Worm (Caenorhabditis elegans): ENCODE data around the gene kvs-3.
A peak's percentile ranks its signal among the peaks of the same experiment; 100 is the strongest.

Gene kvs-3

ce11 chrV:9342965-9343628 lies 25.0 kb downstream of the kvs-3 start:
- TF ChIP-seq sptf-1 (tag; optimal IDR thresholded peaks at IDR 0.05) (no peak), nhr-28 (tag; optimal IDR thresholded peaks at IDR 0.05) (no peak), blmp-1 (tag; optimal IDR thresholded peaks at IDR 0.05) (no peak), sem-2 (GFP tag; optimal IDR thresholded peaks at IDR 0.05) (no peak), lin-32 (GFP tag; optimal IDR thresholded peaks at IDR 0.05) (no peak), unc-120 (tag; optimal IDR thresholded peaks at IDR 0.05; ENCODE audit: poor library complexity, severe bottlenecking) (no peak), flh-1 (GFP tag; optimal IDR thresholded peaks at IDR 0.05) (no peak), ces-1 (GFP tag; optimal IDR thresholded peaks at IDR 0.05) (no peak), nhr-76 (tag; optimal IDR thresholded peaks at IDR 0.05) (no peak), ceh-83 (GFP tag; optimal IDR thresholded peaks at IDR 0.05) (no peak), tbx-8 (GFP tag; optimal IDR thresholded peaks at IDR 0.05) (no peak), drap-1 (GFP tag; optimal IDR thresholded peaks at IDR 0.05) (no peak), snpc-4 (tag; optimal IDR thresholded peaks at IDR 0.05) (no peak), mab-5 (tag; optimal IDR thresholded peaks at IDR 0.05) (no peak), ham-2 (GFP tag; optimal IDR thresholded peaks at IDR 0.05) (no peak), mls-2 (tag; optimal IDR thresholded peaks at IDR 0.05) (no peak), zip-8 (tag; optimal IDR thresholded peaks at IDR 0.05) (no peak), cnd-1 (tag; optimal IDR thresholded peaks at IDR 0.05) (no peak)

DNA sequence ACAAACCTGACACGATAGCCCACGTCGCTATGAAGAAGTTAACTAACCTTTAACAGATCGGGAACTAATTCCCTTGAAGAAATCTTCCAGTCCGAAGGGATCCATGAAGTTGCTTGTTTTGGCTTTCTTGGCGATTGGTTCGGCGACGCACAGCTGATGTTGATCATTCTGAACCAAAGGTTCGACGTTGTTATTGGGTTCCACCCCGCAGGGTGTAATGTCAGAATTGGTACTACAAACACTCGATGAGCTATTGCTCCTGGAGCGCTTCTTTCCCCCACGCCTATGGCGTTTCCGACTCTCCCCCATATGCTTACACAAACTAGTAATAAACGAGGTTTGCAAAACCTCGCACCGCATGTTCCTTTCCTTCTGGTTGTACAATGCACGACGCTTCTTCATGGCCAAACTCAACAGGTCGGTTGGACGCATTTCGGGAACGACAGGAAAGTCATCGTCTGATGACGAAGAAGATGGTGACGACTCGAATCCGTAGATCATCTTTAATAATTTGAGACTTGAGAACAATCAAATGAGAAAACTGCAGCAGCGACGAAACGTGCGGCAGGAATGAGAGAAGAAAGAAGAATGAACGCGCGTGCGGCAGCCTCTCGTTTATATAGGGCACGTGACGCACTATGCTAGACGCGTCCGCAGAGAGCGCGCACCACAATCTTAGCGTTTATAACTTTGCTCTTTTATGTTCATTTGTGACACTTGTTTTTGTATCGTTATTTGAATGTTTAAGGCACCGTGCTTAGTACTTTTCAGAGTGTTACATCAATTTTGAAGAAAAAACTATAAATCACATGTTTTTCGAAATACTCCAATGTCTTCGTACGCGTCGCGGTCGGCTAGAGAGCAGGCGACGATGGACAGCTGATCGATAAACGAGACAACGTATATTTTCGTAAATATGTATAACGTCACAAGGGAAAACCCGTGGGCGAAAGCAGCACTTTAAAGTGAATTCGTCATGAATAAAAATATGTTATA lies 25.8 kb downstream of the kvs-3 start, which contains the start of gene tos-1:
Gene tos-1 (minus strand): TSS at position 575 of the 996 bp plus-strand sequence.
- TF ChIP-seq flh-1 (GFP tag; optimal IDR thresholded peaks at IDR 0.05) (peak; percentile 27), hlh-1 (tag; optimal IDR thresholded peaks at IDR 0.05) (peak; percentile 57), nhr-28 (tag; optimal IDR thresholded peaks at IDR 0.05) (peak; percentile 81), nhr-12 (tag; optimal IDR thresholded peaks at IDR 0.05) (peak; percentile 93), ztf-11 (tag; optimal IDR thresholded peaks at IDR 0.05) (peak; percentile 96), mab-5 (tag; optimal IDR thresholded peaks at IDR 0.05) (peak; percentile 63), lsy-2 (tag; optimal IDR thresholded peaks at IDR 0.05) (peak; percentile 89), ceh-43 (GFP tag; optimal IDR thresholded peaks at IDR 0.05) (peak; percentile 92), lin-32 (GFP tag; optimal IDR thresholded peaks at IDR 0.05) (peak; percentile 51), lin-13 (tag; optimal IDR thresholded peaks at IDR 0.05) (peak; percentile 98), nhr-2 (tag; optimal IDR thresholded peaks at IDR 0.05) (peak; percentile 52), mls-2 (tag; optimal IDR thresholded peaks at IDR 0.05) (peak; percentile 96), unc-62 (GFP tag; optimal IDR thresholded peaks at IDR 0.05) (peak; percentile 94), pha-4 (tag; optimal IDR thresholded peaks at IDR 0.05) (peak; percentile 90), nhr-237 (tag; optimal IDR thresholded peaks at IDR 0.05) (peak; percentile 98), tbx-8 (GFP tag; optimal IDR thresholded peaks at IDR 0.05) (peak; percentile 45), unc-39 (tag; optimal IDR thresholded peaks at IDR 0.05) (peak; percentile 93), nhr-76 (tag; optimal IDR thresholded peaks at IDR 0.05) (no peak), drap-1 (GFP tag; optimal IDR thresholded peaks at IDR 0.05) (peak; percentile 93), ham-2 (GFP tag; optimal IDR thresholded peaks at IDR 0.05) (peak; percentile 96), sptf-1 (tag; optimal IDR thresholded peaks at IDR 0.05) (peak; percentile 97), M03D4.4 (tag; optimal IDR thresholded peaks at IDR 0.05) (peak; percentile 93), zip-8 (tag; optimal IDR thresholded peaks at IDR 0.05) (no peak), cnd-1 (tag; optimal IDR thresholded peaks at IDR 0.05) (peak; percentile 92), elt-3 (tag; optimal IDR thresholded peaks at IDR 0.05) (peak; percentile 74), sem-2 (GFP tag; optimal IDR thresholded peaks at IDR 0.05) (peak; percentile 69), ceh-83 (GFP tag; optimal IDR thresholded peaks at IDR 0.05) (peak; percentile 82), snpc-4 (tag; optimal IDR thresholded peaks at IDR 0.05) (no peak), unc-120 (tag; optimal IDR thresholded peaks at IDR 0.05; ENCODE audit: poor library complexity, severe bottlenecking) (peak; percentile 86), blmp-1 (tag; optimal IDR thresholded peaks at IDR 0.05) (no peak), ces-1 (GFP tag; optimal IDR thresholded peaks at IDR 0.05) (peak; percentile 92), bed-3 (GFP tag; optimal IDR thresholded peaks at IDR 0.05) (peak; percentile 77), mep-1 (tag; optimal IDR thresholded peaks at IDR 0.05) (peak; percentile 99), ceh-39 (tag; optimal IDR thresholded peaks at IDR 0.05) (peak; percentile 100), elt-1 (tag; optimal IDR thresholded peaks at IDR 0.05; ENCODE audit: borderline replicate concordance, insufficient read depth) (peak; percentile 52)
